Fruit fly (Drosophila melanogaster) whole organism, embryonic: ENCODE data around the gene Sfp65A.

Experiments used
- Atf6 ChIP-seq: fragments of 200-800 bp; sonication (Bioruptor generic); IDR thresholded peaks from 2 replicates; pipeline ENCODE4 v1.3.6; 2022; ENCODE audit warnings: missing biosample characterization, missing genetic modification characterization
- CG12391 ChIP-seq: fragments of 200-800 bp; sonication (Bioruptor generic); optimal IDR thresholded peaks from 3 replicates; lab custom pipeline; 2018; ENCODE audit warnings: missing biosample characterization, mild to moderate bottlenecking, missing genetic modification characterization, moderate library complexity
- CG13296 ChIP-seq: fragments of 200-800 bp; sonication (Bioruptor generic); optimal IDR thresholded peaks from 3 replicates; lab custom pipeline; 2018; ENCODE audit warnings: missing biosample characterization, mild to moderate bottlenecking, missing genetic modification characterization
- CG14014 ChIP-seq: fragments of 200-800 bp; sonication (Bioruptor generic); IDR thresholded peaks from 2 replicates; pipeline ENCODE4 v1.3.6; 2022; ENCODE audit warnings: missing biosample characterization, missing genetic modification characterization
- CG16863 ChIP-seq: fragments of 200-800 bp; sonication (Bioruptor generic); optimal IDR thresholded peaks from 3 replicates; lab custom pipeline; 2016; ENCODE audit warnings: missing biosample characterization, missing genetic modification characterization
- CG2129 ChIP-seq: fragments of 200-800 bp; sonication (Bioruptor generic); IDR thresholded peaks from 2 replicates; pipeline ENCODE4 v1.3.6; 2022; ENCODE audit warnings: missing biosample characterization, missing genetic modification characterization; ENCODE audit not compliant: partially characterized antibody
- CG3407 ChIP-seq: fragments of 200-800 bp; sonication (Bioruptor generic); optimal IDR thresholded peaks from 2 replicates; lab custom pipeline; 2018; ENCODE audit warnings: missing biosample characterization, mild to moderate bottlenecking, missing genetic modification characterization
- CG7745 ChIP-seq: fragments of 200-800 bp; sonication (Bioruptor generic); optimal IDR thresholded peaks from 2 replicates; lab custom pipeline; 2018; ENCODE audit warnings: missing biosample characterization, mild to moderate bottlenecking, missing genetic modification characterization, moderate library complexity
- D19B ChIP-seq: fragments of 200-800 bp; sonication (Bioruptor generic); optimal IDR thresholded peaks from 2 replicates; lab custom pipeline; 2017; ENCODE audit warnings: missing biosample characterization, mild to moderate bottlenecking, missing genetic modification characterization
- Hr51 ChIP-seq, 2 experiments: fragments of 200-800 bp; sonication (Bioruptor generic); optimal IDR thresholded peaks; 2 replicates in 1 of 2; 3 replicates in 1 of 2; lab custom pipeline; 2016 to 2018; ENCODE audit warnings: missing biosample characterization in 2 of 2, missing genetic modification characterization in 2 of 2, mild to moderate bottlenecking in 1 of 2, moderate library complexity in 1 of 2
- Xbp1 ChIP-seq: fragments of 200-800 bp; sonication (Bioruptor generic); optimal IDR thresholded peaks from 3 replicates; lab custom pipeline; 2016; ENCODE audit warnings: missing biosample characterization, mild to moderate bottlenecking, missing genetic modification characterization
- lilli ChIP-seq: fragments of 200-800 bp; sonication (Bioruptor generic); optimal IDR thresholded peaks from 3 replicates; lab custom pipeline; 2016; ENCODE audit warnings: missing biosample characterization, missing genetic modification characterization
- nom ChIP-seq: fragments of 200-800 bp; sonication (Bioruptor generic); optimal IDR thresholded peaks from 2 replicates; lab custom pipeline; 2017; ENCODE audit warnings: missing biosample characterization, missing genetic modification characterization, mild to moderate bottlenecking, moderate library complexity, missing genetic modification reagents
- otp ChIP-seq: fragments of 200-800 bp; sonication (Bioruptor generic); IDR thresholded peaks from 3 replicates; pipeline ENCODE4, ENCODE4 v1.3.6; 2022; ENCODE audit warnings: missing biosample characterization, missing genetic modification characterization

DNA sequence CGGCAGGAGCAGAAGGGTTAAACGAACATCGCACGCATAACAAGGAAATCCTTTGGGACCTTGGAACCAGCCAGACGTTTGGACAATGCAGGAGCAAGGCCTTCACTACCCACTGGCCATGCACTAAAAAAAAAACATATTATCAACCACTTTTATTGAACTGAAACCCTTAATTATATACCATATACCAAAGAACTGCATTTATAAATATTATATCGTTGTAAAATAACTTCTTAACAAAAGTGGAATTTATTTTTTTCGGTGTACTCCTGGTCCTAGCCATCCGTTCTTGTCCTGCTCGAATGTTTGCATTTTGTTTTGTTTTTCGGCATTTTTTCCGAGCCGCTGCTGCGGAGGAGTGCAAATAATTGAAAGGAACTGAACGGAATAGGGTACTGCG, 14.1 kb downstream of the Sfp65A start:
- TF ChIP-seq CG13296 (GFP tag; lab: Kevin White, UChicago) (no peak), CG16863 (GFP tag; lab: Kevin White, UChicago) (no peak), D19B (GFP tag; lab: Kevin White, UChicago) (no peak), nom (GFP tag; lab: Kevin White, UChicago) (no peak), otp (no peak), CG7745 (tag; lab: Kevin White, UChicago) (no peak), Hr51 (GFP tag; optimal IDR thresholded peaks at IDR 0.05; lab: Kevin White, UChicago) (no peak), CG3407 (no peak), lilli (GFP tag; lab: Kevin White, UChicago) (no peak), Atf6 (GFP tag; lab: Robert Waterston, UW) (no peak), Xbp1 (no peak), CG14014 (GFP tag; lab: Robert Waterston, UW) (no peak), CG12391 (tag; lab: Kevin White, UChicago) (no peak), CG2129 (GFP tag; lab: Robert Waterston, UW) (no peak)
